Fruit fly (Drosophila melanogaster) whole organism, wandering third instar larva: ENCODE data around the gene CG32944.

Experiments used
- Abd-B ChIP-seq: fragments of >200 bp; optimal IDR thresholded peaks from 2 replicates; lab custom pipeline; 2017; ENCODE audit warnings: missing biosample characterization, missing genetic modification characterization
- CG32264 ChIP-seq: fragments of 200-800 bp; sonication (Bioruptor generic); optimal IDR thresholded peaks from 2 replicates; lab custom pipeline; 2016; ENCODE audit warnings: missing biosample characterization, missing genetic modification characterization
- CG9705 ChIP-seq: fragments of 200-800 bp; sonication (Bioruptor generic); optimal IDR thresholded peaks from 2 replicates; lab custom pipeline; 2018; ENCODE audit warnings: missing biosample characterization, mild to moderate bottlenecking, missing genetic modification characterization
- CrebA ChIP-seq: fragments of 200-800 bp; sonication (Bioruptor generic); optimal IDR thresholded peaks from 2 replicates; lab custom pipeline; 2016; ENCODE audit warnings: missing biosample characterization, mild to moderate bottlenecking, missing genetic modification characterization, borderline replicate concordance
- Dfd ChIP-seq: fragments of >200 bp; optimal IDR thresholded peaks from 2 replicates; lab custom pipeline; 2017; ENCODE audit warnings: missing biosample characterization, missing genetic modification characterization
- Dif ChIP-seq: fragments of 200-275, 200-300 bp; sonication (Bioruptor generic); optimal IDR thresholded peaks from 2 replicates; lab custom pipeline; 2018; ENCODE audit warnings: missing biosample characterization, missing genetic modification characterization; ENCODE audit not compliant: partially characterized antibody
- GATAd ChIP-seq: sonication (Bioruptor generic); optimal IDR thresholded peaks from 2 replicates; lab custom pipeline; 2016; ENCODE audit warnings: missing biosample characterization, missing genetic modification characterization
- HLH106 ChIP-seq: fragments of 200-800 bp; optimal IDR thresholded peaks from 3 replicates; lab custom pipeline; 2019; ENCODE audit warnings: missing biosample characterization, mild to moderate bottlenecking, missing genetic modification characterization, moderate library complexity
- Hnf4 ChIP-seq: fragments of 200-800 bp; sonication (Bioruptor generic); optimal IDR thresholded peaks from 2 replicates; lab custom pipeline; 2016; ENCODE audit warnings: missing biosample characterization, mild to moderate bottlenecking, missing genetic modification characterization
- Hr78 ChIP-seq: fragments of >200 bp; optimal IDR thresholded peaks from 2 replicates; lab custom pipeline; 2017; ENCODE audit warnings: missing biosample characterization, missing genetic modification characterization
- Hr83 ChIP-seq: fragments of 200-300 bp; sonication (Bioruptor generic); optimal IDR thresholded peaks from 2 replicates; lab custom pipeline; 2016; ENCODE audit warnings: missing biosample characterization, mild to moderate bottlenecking, missing genetic modification characterization, moderate library complexity; ENCODE audit not compliant: poor library complexity, severe bottlenecking
- Jra ChIP-seq: sonication (Bioruptor generic); optimal IDR thresholded peaks from 2 replicates; lab custom pipeline; 2016; ENCODE audit warnings: missing biosample characterization, missing genetic modification characterization
- Mio ChIP-seq: sonication (Bioruptor generic); optimal IDR thresholded peaks from 2 replicates; lab custom pipeline; 2016; ENCODE audit warnings: missing biosample characterization, missing genetic modification characterization
- Myc ChIP-seq: fragments of >200 bp; optimal IDR thresholded peaks from 2 replicates; lab custom pipeline; 2017
- N ChIP-seq: fragments of >200 bp; optimal IDR thresholded peaks from 2 replicates; lab custom pipeline; 2018; ENCODE audit warnings: missing biosample characterization, missing external identifiers, missing genetic modification characterization
- OdsH ChIP-seq: fragments of 200-800 bp; sonication (Bioruptor generic); optimal IDR thresholded peaks from 2 replicates; lab custom pipeline; 2016; ENCODE audit warnings: missing biosample characterization, mild to moderate bottlenecking, missing genetic modification characterization
- Rel ChIP-seq, 2 experiments: fragments of 200-800 bp; sonication (Bioruptor generic) in 1 of 2; optimal IDR thresholded peaks; 2 replicates in 1 of 2; 3 replicates in 1 of 2; lab custom pipeline; 2016 to 2019; ENCODE audit warnings: mild to moderate bottlenecking in 2 of 2, missing biosample characterization in 2 of 2, missing genetic modification characterization in 2 of 2, moderate library complexity in 1 of 2
- Sp1 ChIP-seq: fragments of 200-800 bp; sonication (Bioruptor generic); optimal IDR thresholded peaks from 3 replicates; lab custom pipeline; 2019; ENCODE audit warnings: missing biosample characterization, mild to moderate bottlenecking, missing genetic modification characterization, moderate library complexity
- Vsx2 ChIP-seq: fragments of 200-300, 225-300 bp; sonication (Bioruptor generic); optimal IDR thresholded peaks from 2 replicates; lab custom pipeline; 2018; ENCODE audit warnings: missing biosample characterization, missing genetic modification characterization; ENCODE audit not compliant: partially characterized antibody
- br ChIP-seq: fragments of 200-800 bp; sonication (Bioruptor generic); optimal IDR thresholded peaks from 2 replicates; lab custom pipeline; 2016; ENCODE audit warnings: missing biosample characterization, missing genetic modification characterization
- brk ChIP-seq: fragments of 200-800 bp; sonication (Bioruptor generic); optimal IDR thresholded peaks from 2 replicates; lab custom pipeline; 2016; ENCODE audit warnings: missing biosample characterization, mild to moderate bottlenecking, missing genetic modification characterization
- dl ChIP-seq, 2 experiments: fragments of 175-275, 200-275 bp in 1 of 2; fragments of 200-275 bp in 1 of 2; sonication (Bioruptor generic); optimal IDR thresholded peaks; lab custom pipeline; 2018; ENCODE audit warnings: mild to moderate bottlenecking in 2 of 2, missing biosample characterization in 2 of 2, missing genetic modification characterization in 2 of 2, moderate library complexity in 2 of 2; ENCODE audit not compliant: partially characterized antibody in 2 of 2, insufficient read depth in 1 of 2
- dmrt93B ChIP-seq: fragments of 200-800 bp; sonication (Bioruptor generic); optimal IDR thresholded peaks from 2 replicates; lab custom pipeline; 2018; ENCODE audit warnings: missing biosample characterization, mild to moderate bottlenecking, missing genetic modification characterization
- dsf ChIP-seq: sonication (Bioruptor generic); optimal IDR thresholded peaks from 2 replicates; lab custom pipeline; 2016; ENCODE audit warnings: missing biosample characterization, missing genetic modification characterization, borderline replicate concordance
- ey ChIP-seq: fragments of 200-800 bp; sonication (Bioruptor generic); optimal IDR thresholded peaks from 2 replicates; lab custom pipeline; 2016; ENCODE audit warnings: missing biosample characterization, missing genetic modification characterization
- foxo ChIP-seq, 2 experiments: fragments of 200-800 bp; sonication (Bioruptor generic); optimal IDR thresholded peaks; 2 replicates in 1 of 2; 3 replicates in 1 of 2; lab custom pipeline; 2016 to 2017; ENCODE audit warnings: missing biosample characterization in 2 of 2, missing genetic modification characterization in 2 of 2
- fru ChIP-seq: fragments of 200-800 bp; sonication (Bioruptor generic); optimal IDR thresholded peaks from 3 replicates; lab custom pipeline; 2016; ENCODE audit warnings: missing biosample characterization, mild to moderate bottlenecking, missing genetic modification characterization
- h ChIP-seq: fragments of 200-800 bp; sonication (Bioruptor generic); optimal IDR thresholded peaks from 3 replicates; lab custom pipeline; 2016; ENCODE audit warnings: missing biosample characterization, mild to moderate bottlenecking, missing genetic modification characterization
- jim ChIP-seq: fragments of 175-275, 200-325 bp; sonication (Bioruptor generic); optimal IDR thresholded peaks from 2 replicates; lab custom pipeline; 2016; ENCODE audit warnings: missing biosample characterization, mild to moderate bottlenecking, missing genetic modification characterization
- lola ChIP-seq: fragments of >200 bp; optimal IDR thresholded peaks from 2 replicates; lab custom pipeline; 2017; ENCODE audit warnings: missing biosample characterization, missing genetic modification characterization
- pan ChIP-seq: fragments of >200 bp; optimal IDR thresholded peaks from 2 replicates; lab custom pipeline; 2017
- psq ChIP-seq: fragments of 200-800 bp; sonication (Bioruptor generic); optimal IDR thresholded peaks from 3 replicates; lab custom pipeline; 2017; ENCODE audit warnings: missing biosample characterization, mild to moderate bottlenecking, missing genetic modification characterization, moderate library complexity
- rgr ChIP-seq: fragments of 200-800 bp; sonication (Bioruptor generic); optimal IDR thresholded peaks from 3 replicates; lab custom pipeline; 2016; ENCODE audit warnings: missing biosample characterization, mild to moderate bottlenecking, missing genetic modification characterization
- sage ChIP-seq: fragments of 200-800 bp; sonication (Bioruptor generic); optimal IDR thresholded peaks from 2 replicates; lab custom pipeline; 2016; ENCODE audit warnings: missing biosample characterization, mild to moderate bottlenecking, missing genetic modification characterization
- sv ChIP-seq: fragments of 200-800 bp; sonication (Bioruptor generic); optimal IDR thresholded peaks from 3 replicates; lab custom pipeline; 2016; ENCODE audit warnings: missing biosample characterization, missing genetic modification characterization
- tai ChIP-seq: sonication (Bioruptor generic); optimal IDR thresholded peaks from 2 replicates; lab custom pipeline; 2016; ENCODE audit warnings: missing biosample characterization, missing genetic modification characterization
- usp ChIP-seq: fragments of >200 bp; optimal IDR thresholded peaks from 2 replicates; lab custom pipeline; 2017; ENCODE audit warnings: missing biosample characterization, missing genetic modification characterization
- woc ChIP-seq: sonication (Bioruptor generic); optimal IDR thresholded peaks from 2 replicates; lab custom pipeline; 2016; ENCODE audit warnings: missing biosample characterization, mild to moderate bottlenecking, missing genetic modification characterization

Gene CG32944

dm6 chr3R:4397403-4398079 lies 21.8 kb downstream of the CG32944 start, which contains the start of gene CG9855:
Gene CG9855 (minus strand): TSS chr3R:4397875.
- no peak for TF ChIP-seq Rel (GFP tag; optimal IDR thresholded peaks at IDR 0.05; lab: Kevin White, UChicago)
- peak; percentile 92 for TF ChIP-seq Rel (tag; optimal IDR thresholded peaks at IDR 0.05; lab: Kevin White, UChicago)
- no peak for TF ChIP-seq HLH106 (tag; lab: Kevin White, UChicago)
- peak; percentile 6 for TF ChIP-seq woc (GFP tag; lab: Kevin White, UChicago)
- peak; percentile 4 for TF ChIP-seq h (GFP tag; lab: Kevin White, UChicago)

- TF ChIP-seq Mio (peak; percentile 71), OdsH (GFP tag; lab: Kevin White, UChicago) (peak; percentile 95), usp (GFP tag; lab: Kevin White, UChicago) (no peak), CG32264 (GFP tag; lab: Kevin White, UChicago) (peak; percentile 95), N (GFP tag; lab: Kevin White, UChicago) (no peak), psq (GFP tag; lab: Kevin White, UChicago) (peak; percentile 84), sage (GFP tag; lab: Kevin White, UChicago) (peak; percentile 92), dsf (GFP tag; lab: Kevin White, UChicago) (peak; percentile 3), CG9705 (GFP tag; lab: Kevin White, UChicago) (peak; percentile 20), Hnf4 (GFP tag; lab: Kevin White, UChicago) (peak; percentile 94), dl (GFP tag; optimal IDR thresholded peaks at IDR 0.05; lab: Kevin White, UChicago; ENCODE audit: insufficient read depth in 1 of 2, partially characterized antibody in 2 of 2) (no peak), Hr78 (GFP tag; lab: Kevin White, UChicago) (no peak), rgr (peak; percentile 96), tai (GFP tag; lab: Kevin White, UChicago) (no peak), pan (no peak), Abd-B (GFP tag; lab: Kevin White, UChicago) (no peak), Vsx2 (GFP tag; lab: Kevin White, UChicago) (no peak), h (GFP tag; lab: Kevin White, UChicago) (peak; percentile 99), dmrt93B (GFP tag; lab: Kevin White, UChicago) (peak; percentile 80), HLH106 (tag; lab: Kevin White, UChicago) (peak; percentile 89), foxo (GFP tag; optimal IDR thresholded peaks at IDR 0.05; lab: Kevin White, UChicago) (peak; percentile 94 to 96), Dif (GFP tag; lab: Kevin White, UChicago) (no peak), GATAd (GFP tag; lab: Kevin White, UChicago) (no peak), CrebA (GFP tag; lab: Kevin White, UChicago) (no peak), Myc (lab: Kevin White, UChicago) (peak; percentile 91), brk (GFP tag; lab: Kevin White, UChicago) (peak; percentile 69), ey (GFP tag; lab: Kevin White, UChicago) (peak; percentile 97), woc (GFP tag; lab: Kevin White, UChicago) (peak; percentile 96), jim (GFP tag; lab: Kevin White, UChicago) (peak; percentile 43), lola (GFP tag; lab: Kevin White, UChicago) (no peak), Rel (GFP tag; optimal IDR thresholded peaks at IDR 0.05; lab: Kevin White, UChicago) (peak; percentile 79), Rel (tag; optimal IDR thresholded peaks at IDR 0.05; lab: Kevin White, UChicago) (peak; percentile 60), br (GFP tag; lab: Kevin White, UChicago) (peak; percentile 95), sv (GFP tag; lab: Kevin White, UChicago) (peak; percentile 68), fru (GFP tag; lab: Kevin White, UChicago) (peak; percentile 95), Sp1 (peak; percentile 89), Jra (peak; percentile 62), Hr83 (GFP tag; lab: Kevin White, UChicago) (peak; percentile 53), Dfd (GFP tag; lab: Kevin White, UChicago) (no peak)
These were observed 24.5 kb downstream of the CG32944 start for dm6 chr3R:4394654-4395581.
